Worm (Caenorhabditis elegans) whole organism, young adult: ENCODE results near the gene F41G3.3.

ENCODE experiments used
- D2030.7 ChIP-seq: fragments of 200-800 bp; sonication (Bioruptor generic); IDR thresholded peaks from 2 replicates; pipeline ENCODE4 v1.3.6; 2022; ENCODE audit warnings: missing genetic modification reagents, missing genetic modification characterization, missing compliant biosample characterization
- F39B2.1 ChIP-seq: fragments of 200-800 bp; sonication (Bioruptor generic); IDR thresholded peaks from 2 replicates; pipeline ENCODE4 v1.3.6; 2022; ENCODE audit warnings: missing genetic modification reagents, missing genetic modification characterization, missing compliant biosample characterization
- Y56A3A.18 ChIP-seq: fragments of 200-800 bp; sonication (Bioruptor generic); IDR thresholded peaks from 2 replicates; pipeline ENCODE4 v1.3.6; 2022; ENCODE audit warnings: missing genetic modification reagents, missing genetic modification characterization, missing compliant biosample characterization
- Y67H2A.10 ChIP-seq: fragments of 200-800 bp; sonication (Bioruptor generic); conservative IDR thresholded peaks from 2 replicates; pipeline ENCODE4 v1.3.6; 2022; ENCODE audit warnings: missing genetic modification reagents, missing genetic modification characterization, missing compliant biosample characterization
- Y79H2A.3 ChIP-seq: fragments of 200-800 bp; sonication (Bioruptor generic); conservative IDR thresholded peaks from 2 replicates; pipeline ENCODE4 v1.3.6; 2022; ENCODE audit warnings: missing genetic modification reagents, missing genetic modification characterization, missing compliant biosample characterization
- ama-1 ChIP-seq, 3 experiments: fragments of 150-350 bp in 1 of 3; sonication (generic microtip) in 2 of 3; optimal IDR thresholded peaks; 2 replicates each; lab custom pipeline; 2014 to 2018; ENCODE audit warnings: missing biosample characterization in 2 of 3, missing genetic modification characterization in 2 of 3, missing genetic modification reagents in 2 of 3
- bed-1 ChIP-seq: fragments of 200-800 bp; sonication (Bioruptor generic); IDR thresholded peaks from 2 replicates; pipeline ENCODE4 v1.3.6; 2022; ENCODE audit warnings: missing genetic modification reagents, missing genetic modification characterization, missing compliant biosample characterization
- mes-4 ChIP-seq: sonication (generic microtip); optimal IDR thresholded peaks from 2 replicates; lab custom pipeline; 2016; ENCODE audit warnings: missing genotype, missing genetic modification characterization, missing compliant biosample characterization
- pha-4 ChIP-seq: fragments of 150-350 bp; sonication (generic microtip); optimal IDR thresholded peaks from 2 replicates; lab custom pipeline; 2014; ENCODE audit warnings: missing biosample characterization, missing genetic modification reagents, missing genetic modification characterization
- snpc-1.1 ChIP-seq: sonication (generic microtip); optimal IDR thresholded peaks from 2 replicates; lab custom pipeline; 2017; ENCODE audit warnings: missing genetic modification characterization, mild to moderate bottlenecking, missing compliant biosample characterization, antibody characterized with exemption, moderate library complexity, missing genotype, missing genetic modification reagents; ENCODE audit not compliant: insufficient read depth
- sptf-2 ChIP-seq: fragments of 200-800 bp; sonication (Bioruptor generic); optimal IDR thresholded peaks from 2 replicates; lab custom pipeline; 2018; ENCODE audit warnings: mild to moderate bottlenecking, missing genetic modification characterization, missing compliant biosample characterization
- tbx-9 ChIP-seq: sonication (generic microtip); optimal IDR thresholded peaks from 2 replicates; lab custom pipeline; 2016; ENCODE audit warnings: borderline replicate concordance, missing genetic modification characterization, inconsistent platforms, missing compliant biosample characterization
- unc-62 ChIP-seq: fragments of 150-350 bp; optimal IDR thresholded peaks from 2 replicates; lab custom pipeline; 2014; ENCODE audit warnings: missing biosample characterization, missing genetic modification reagents, missing genetic modification characterization
- ztf-28 ChIP-seq: fragments of 200-800 bp; sonication (Bioruptor generic); IDR thresholded peaks from 2 replicates; pipeline ENCODE4 v1.3.6; 2022; ENCODE audit warnings: missing genetic modification reagents, missing genetic modification characterization, missing compliant biosample characterization

ce11 chrII:6772482-6772881 is 16.1 kb downstream of the F41G3.3 start:
- TF ChIP-seq Y56A3A.18 (no peak), pha-4 (no peak), bed-1 (GFP tag; lab: Robert Waterston, UW) (no peak), sptf-2 (GFP tag; lab: Kevin White, UChicago) (no peak), D2030.7 (GFP tag; lab: Robert Waterston, UW) (no peak), Y67H2A.10 (GFP tag; lab: Robert Waterston, UW) (no peak), ama-1 (optimal IDR thresholded peaks at IDR 0.05; lab: Kevin White, UChicago) (no peak), ama-1 (GFP tag; optimal IDR thresholded peaks at IDR 0.05; lab: Kevin White, UChicago) (no peak), F39B2.1 (GFP tag; lab: Robert Waterston, UW) (no peak), mes-4 (tag; lab: Kevin White, UChicago) (no peak), unc-62 (GFP tag; lab: Kevin White, UChicago) (no peak), tbx-9 (tag; lab: Kevin White, UChicago) (no peak), Y79H2A.3 (GFP tag; lab: Robert Waterston, UW) (no peak), ztf-28 (GFP tag; lab: Robert Waterston, UW) (no peak), snpc-1.1 (no peak)
